Fruit fly (Drosophila melanogaster) whole organism, embryonic: ENCODE data around the gene Sil1.
A peak's percentile ranks its signal among the peaks of the same experiment; 100 is the strongest.

ENCODE experiments used
- Adf1 ChIP-seq: fragments of 200-800 bp; sonication (Bioruptor generic); IDR thresholded peaks from 2 replicates; pipeline ENCODE4 v1.3.6; 2022; ENCODE audit warnings: missing biosample characterization, missing genetic modification characterization
- Bdp1 ChIP-seq: fragments of 200-800 bp; sonication (Bioruptor generic); optimal IDR thresholded peaks from 3 replicates; lab custom pipeline; 2016; ENCODE audit warnings: missing biosample characterization, missing genetic modification characterization
- CG10274 ChIP-seq: fragments of 200-800 bp; sonication (Bioruptor generic); optimal IDR thresholded peaks from 3 replicates; lab custom pipeline; 2017; ENCODE audit warnings: missing biosample characterization, mild to moderate bottlenecking, missing genetic modification characterization
- CG10366 ChIP-seq: fragments of 200-800 bp; sonication (Bioruptor generic); IDR thresholded peaks from 2 replicates; pipeline ENCODE4 v1.3.6; 2022; ENCODE audit warnings: missing biosample characterization, missing genetic modification characterization
- CG11398 ChIP-seq: fragments of 200-800 bp; sonication (Bioruptor generic); optimal IDR thresholded peaks from 2 replicates; lab custom pipeline; 2016; ENCODE audit warnings: missing biosample characterization, missing genetic modification characterization
- CG12104 ChIP-seq: fragments of 200-800 bp; sonication (Bioruptor generic); optimal IDR thresholded peaks from 3 replicates; lab custom pipeline; 2016; ENCODE audit warnings: missing biosample characterization, missing genetic modification characterization
- CG13123 ChIP-seq: fragments of 200-800 bp; sonication (Bioruptor generic); optimal IDR thresholded peaks from 2 replicates; lab custom pipeline; 2016; ENCODE audit warnings: missing biosample characterization, missing genetic modification characterization
- CG13287 ChIP-seq: fragments of 200-800 bp; sonication (Bioruptor generic); IDR thresholded peaks from 2 replicates; pipeline ENCODE4 v1.3.6; 2022; ENCODE audit warnings: missing biosample characterization, missing genetic modification characterization; ENCODE audit not compliant: partially characterized antibody
- CG13624 ChIP-seq: fragments of 200-800 bp; sonication (Bioruptor generic); optimal IDR thresholded peaks from 2 replicates; lab custom pipeline; 2016; ENCODE audit warnings: missing biosample characterization, missing genetic modification characterization
- CG17385 ChIP-seq: fragments of 200-800 bp; sonication (Bioruptor generic); optimal IDR thresholded peaks from 3 replicates; lab custom pipeline; 2018; ENCODE audit warnings: missing biosample characterization, mild to moderate bottlenecking, missing genetic modification characterization
- CG17912 ChIP-seq: fragments of 200-800 bp; sonication (Bioruptor generic); optimal IDR thresholded peaks from 2 replicates; lab custom pipeline; 2018; ENCODE audit warnings: missing biosample characterization, mild to moderate bottlenecking, missing genetic modification characterization
- CG18011 ChIP-seq: fragments of 200-800 bp; sonication (Bioruptor generic); optimal IDR thresholded peaks from 2 replicates; lab custom pipeline; 2017; ENCODE audit warnings: missing biosample characterization, missing genetic modification characterization, mild to moderate bottlenecking, moderate library complexity, missing genotype
- CG18619 ChIP-seq: fragments of 200-800 bp; sonication (Bioruptor generic); optimal IDR thresholded peaks from 3 replicates; lab custom pipeline; 2017; ENCODE audit warnings: missing biosample characterization, mild to moderate bottlenecking, missing genetic modification characterization
- CG2202 ChIP-seq: fragments of 200-800 bp; sonication (Bioruptor generic); optimal IDR thresholded peaks from 2 replicates; lab custom pipeline; 2018; ENCODE audit warnings: missing biosample characterization, mild to moderate bottlenecking, missing genetic modification characterization
- CG30020 ChIP-seq: fragments of 200-800 bp; optimal IDR thresholded peaks from 2 replicates; lab custom pipeline; 2019; ENCODE audit warnings: missing biosample characterization, mild to moderate bottlenecking, missing genetic modification characterization, moderate library complexity
- CG6654 ChIP-seq: fragments of 200-800 bp; sonication (Bioruptor generic); optimal IDR thresholded peaks from 2 replicates; lab custom pipeline; 2017; ENCODE audit warnings: missing biosample characterization, mild to moderate bottlenecking, missing genetic modification characterization
- CG8281 ChIP-seq: fragments of 200-800 bp; sonication (Bioruptor generic); optimal IDR thresholded peaks from 2 replicates; lab custom pipeline; 2018; ENCODE audit warnings: missing biosample characterization, mild to moderate bottlenecking, missing genetic modification characterization, moderate library complexity
- CG8944 ChIP-seq: fragments of 200-800 bp; sonication (Bioruptor generic); optimal IDR thresholded peaks from 3 replicates; lab custom pipeline; 2016; ENCODE audit warnings: missing biosample characterization, missing genetic modification characterization
- CG9797 ChIP-seq: fragments of 200-800 bp; sonication (Bioruptor generic); optimal IDR thresholded peaks from 3 replicates; lab custom pipeline; 2018; ENCODE audit warnings: missing biosample characterization, mild to moderate bottlenecking, missing genetic modification characterization
- CrebB ChIP-seq: fragments of 200-800 bp; sonication (Bioruptor generic); optimal IDR thresholded peaks from 3 replicates; lab custom pipeline; 2018; ENCODE audit warnings: missing biosample characterization, mild to moderate bottlenecking, missing genetic modification characterization
- Dref ChIP-seq: fragments of 200-800 bp; sonication (Bioruptor generic); IDR thresholded peaks from 2 replicates; pipeline ENCODE4 v1.3.6; 2022; ENCODE audit warnings: missing biosample characterization, missing genetic modification characterization
- Elba2 ChIP-seq: fragments of 200-800 bp; sonication (Bioruptor generic); optimal IDR thresholded peaks from 3 replicates; lab custom pipeline; 2016; ENCODE audit warnings: missing biosample characterization, missing genetic modification characterization
- Ets97D ChIP-seq: fragments of 200-800 bp; sonication (Bioruptor generic); optimal IDR thresholded peaks from 3 replicates; lab custom pipeline; 2016; ENCODE audit warnings: missing biosample characterization, missing genetic modification characterization
- H2.0 ChIP-seq: fragments of 200-800 bp; sonication (Bioruptor generic); IDR thresholded peaks from 2 replicates; pipeline ENCODE4 v1.3.6; 2022; ENCODE audit warnings: missing biosample characterization, missing genetic modification characterization
- Hmr ChIP-seq: fragments of 200-800 bp; sonication (Bioruptor generic); optimal IDR thresholded peaks from 3 replicates; lab custom pipeline; 2017; ENCODE audit warnings: mild to moderate bottlenecking, missing biosample characterization, missing genetic modification reagents, missing genetic modification characterization
- Hr78 ChIP-seq, 2 experiments: fragments of 200-800 bp in 1 of 2; fragments of >200 bp in 1 of 2; sonication (Bioruptor generic) in 1 of 2; optimal IDR thresholded peaks; 2 replicates each; lab custom pipeline; 2017 to 2019; ENCODE audit warnings: missing biosample characterization in 2 of 2, missing genetic modification characterization in 2 of 2, mild to moderate bottlenecking in 1 of 2, moderate library complexity in 1 of 2
- MBD-R2 ChIP-seq: fragments of 200-800 bp; sonication (Bioruptor generic); IDR thresholded peaks from 2 replicates; pipeline ENCODE4 v1.3.6; 2022; ENCODE audit warnings: missing biosample characterization, missing genetic modification characterization
- MESR4 ChIP-seq: fragments of 200-800 bp; sonication (Bioruptor generic); optimal IDR thresholded peaks from 2 replicates; lab custom pipeline; 2018; ENCODE audit warnings: missing biosample characterization, mild to moderate bottlenecking, missing genetic modification characterization, moderate library complexity
- Med ChIP-seq: fragments of 200-800 bp; sonication (Bioruptor generic); peaks from one replicate; lab custom pipeline; 2016; ENCODE audit warnings: missing biosample characterization, missing genetic modification characterization, mild to moderate bottlenecking, inconsistent platforms, moderate library complexity
- Pdp1 ChIP-seq, 2 experiments: fragments of 200-800 bp; sonication (Bioruptor generic); optimal IDR thresholded peaks; 3 replicates each; lab custom pipeline; 2016; ENCODE audit warnings: missing biosample characterization in 2 of 2, missing genetic modification characterization in 2 of 2, mild to moderate bottlenecking in 1 of 2, moderate library complexity in 1 of 2
- YL-1 ChIP-seq: fragments of 200-800 bp; sonication (Bioruptor generic); optimal IDR thresholded peaks from 3 replicates; lab custom pipeline; 2017; ENCODE audit warnings: missing biosample characterization, mild to moderate bottlenecking, missing genetic modification characterization
- cad ChIP-seq: fragments of >200 bp; optimal IDR thresholded peaks from 2 replicates; lab custom pipeline; 2017; ENCODE audit warnings: missing biosample characterization, missing genetic modification characterization
- ems ChIP-seq: fragments of 200-800 bp; sonication (Bioruptor generic); optimal IDR thresholded peaks from 3 replicates; lab custom pipeline; 2016; ENCODE audit warnings: missing biosample characterization, missing genetic modification characterization
- exex ChIP-seq: fragments of 200-800 bp; sonication (Bioruptor generic); optimal IDR thresholded peaks from 4 replicates; lab custom pipeline; 2018; ENCODE audit warnings: missing biosample characterization, mild to moderate bottlenecking, missing genetic modification characterization, moderate library complexity
- grn ChIP-seq: fragments of 200-800 bp; sonication (Bioruptor generic); optimal IDR thresholded peaks from 3 replicates; lab custom pipeline; 2017; ENCODE audit warnings: missing biosample characterization, missing genetic modification characterization
- gt ChIP-seq: fragments of 200-800 bp; sonication (Bioruptor generic); IDR thresholded peaks from 2 replicates; pipeline ENCODE4 v1.3.6; 2022; ENCODE audit warnings: missing biosample characterization, missing genetic modification characterization
- hbn ChIP-seq: fragments of 200-800 bp; sonication (Bioruptor generic); IDR thresholded peaks from 2 replicates; pipeline ENCODE4 v1.3.6; 2022; ENCODE audit warnings: missing biosample characterization, missing genetic modification characterization; ENCODE audit not compliant: partially characterized antibody
- hkb ChIP-seq, 2 experiments: fragments of 200-800 bp in 1 of 2; fragments of >200 bp in 1 of 2; sonication (Bioruptor generic) in 1 of 2; IDR thresholded peaks in 1 of 2; optimal IDR thresholded peaks in 1 of 2; 2 replicates each; pipeline versions ENCODE4 v1.3.6 to Lab custom; 2017 to 2022; ENCODE audit warnings: missing biosample characterization in 1 of 2, missing genetic modification characterization in 1 of 2
- lbe ChIP-seq: fragments of 200-800 bp; sonication (Bioruptor generic); optimal IDR thresholded peaks from 2 replicates; lab custom pipeline; 2016; ENCODE audit warnings: missing biosample characterization, mild to moderate bottlenecking, missing genetic modification characterization
- nom ChIP-seq: fragments of 200-800 bp; sonication (Bioruptor generic); optimal IDR thresholded peaks from 2 replicates; lab custom pipeline; 2017; ENCODE audit warnings: missing biosample characterization, missing genetic modification characterization, mild to moderate bottlenecking, moderate library complexity, missing genetic modification reagents
- phol ChIP-seq: fragments of 200-800 bp; sonication (Bioruptor generic); optimal IDR thresholded peaks from 3 replicates; lab custom pipeline; 2018; ENCODE audit warnings: missing biosample characterization, mild to moderate bottlenecking, missing genetic modification characterization, moderate library complexity
- run ChIP-seq: fragments of 200-800 bp; sonication (Bioruptor generic); optimal IDR thresholded peaks from 3 replicates; lab custom pipeline; 2018; ENCODE audit warnings: missing biosample characterization, mild to moderate bottlenecking, missing genetic modification characterization
- sr ChIP-seq: fragments of 200-800 bp; sonication (Bioruptor generic); IDR thresholded peaks from 3 replicates; pipeline ENCODE4 v1.3.6; 2022; ENCODE audit warnings: missing biosample characterization, missing genetic modification characterization
- stc ChIP-seq: fragments of 200-800 bp; sonication (Bioruptor generic); IDR thresholded peaks from 2 replicates; pipeline ENCODE4 v1.3.6; 2022; ENCODE audit warnings: missing biosample characterization, missing genetic modification characterization
- sug ChIP-seq: fragments of 200-800 bp; optimal IDR thresholded peaks from 2 replicates; lab custom pipeline; 2019; ENCODE audit warnings: missing biosample characterization, mild to moderate bottlenecking, missing genetic modification characterization, moderate library complexity
- tgo ChIP-seq: fragments of 200-800 bp; sonication (Bioruptor generic); IDR thresholded peaks from 3 replicates; pipeline ENCODE4 v1.3.6; 2022; ENCODE audit warnings: missing biosample characterization, missing genetic modification characterization
- vnd ChIP-seq: fragments of 200-800 bp; sonication (Bioruptor generic); IDR thresholded peaks from 3 replicates; pipeline ENCODE4 v1.3.6; 2022; ENCODE audit warnings: missing biosample characterization, missing genetic modification characterization; ENCODE audit not compliant: partially characterized antibody

Sil1 gene

dm6 chr3R:25235362-25235761, at the start of gene Sil1 (continued):
- TF ChIP-seq CG13287 (GFP tag; lab: Robert Waterston, UW), result peak; percentile 9; the same call in 1 of the 2 replicates
- TF ChIP-seq MESR4 (GFP tag; lab: Kevin White, UChicago), result peak; percentile 50
- no peak for TF ChIP-seq CG30020 (tag; lab: Kevin White, UChicago)
- TF ChIP-seq CG6654 (GFP tag; lab: Kevin White, UChicago), result no peak
- no peak for TF ChIP-seq CG13624 (GFP tag; lab: Kevin White, UChicago)
- peak; percentile 18 for TF ChIP-seq Ets97D
- no peak for TF ChIP-seq cad (GFP tag; lab: Kevin White, UChicago)
- no peak for TF ChIP-seq sr (GFP tag; lab: Robert Waterston, UW)
- no peak for TF ChIP-seq H2.0 (GFP tag; lab: Robert Waterston, UW)
- no peak for TF ChIP-seq Bdp1 (GFP tag; lab: Kevin White, UChicago)
- TF ChIP-seq CG10274 (GFP tag; lab: Kevin White, UChicago), result no peak
- no peak for TF ChIP-seq lbe (GFP tag; lab: Kevin White, UChicago)
- peak; percentile 27 for TF ChIP-seq Med
- peak; percentile 32; the same call in 1 of the 2 replicates for TF ChIP-seq MBD-R2 (GFP tag; lab: Robert Waterston, UW)
- TF ChIP-seq Elba2 (GFP tag; lab: Kevin White, UChicago), result no peak
- TF ChIP-seq Dref, result peak; percentile 22; the same call in 1 of the 2 replicates
- peak; percentile 75 for TF ChIP-seq CG9797

DNA sequence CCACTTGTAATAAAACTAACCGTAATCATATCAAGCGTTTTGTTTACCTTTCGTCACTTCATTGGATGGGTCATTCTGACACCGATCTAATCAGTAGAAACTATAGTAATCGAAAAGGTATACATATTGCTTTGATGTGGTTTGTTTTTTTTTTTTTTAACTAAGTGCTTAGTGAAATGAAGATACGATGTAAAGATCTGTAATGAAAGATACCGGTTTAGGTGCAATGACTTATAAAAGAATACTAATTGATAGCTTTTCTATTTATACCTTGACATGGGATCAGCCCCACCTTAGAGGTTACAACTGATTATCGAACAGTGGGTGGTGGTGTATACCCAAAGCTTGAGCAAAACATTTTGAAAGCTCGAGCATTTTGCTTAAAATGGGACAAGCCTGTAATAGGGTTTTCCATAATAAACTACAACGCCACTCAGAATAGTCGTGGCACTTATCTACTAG, 47.9 kb upstream of the Sil1 start, which contains the start of gene CG31300:
CG31300 (plus strand) TSS at position 412 of the 462 bp plus-strand sequence.
- no peak for TF ChIP-seq CG11398 (GFP tag; lab: Kevin White, UChicago)
- TF ChIP-seq sug (tag; lab: Kevin White, UChicago), result peak; percentile 18
- TF ChIP-seq sr (GFP tag; lab: Robert Waterston, UW), result no peak
- TF ChIP-seq hbn (GFP tag; lab: Robert Waterston, UW), result no peak
- TF ChIP-seq YL-1, result no peak
- no peak for TF ChIP-seq CG8944
- peak in 1 of 2 experiments; percentile 59 for TF ChIP-seq Pdp1 (GFP tag; optimal IDR thresholded peaks at IDR 0.05; lab: Kevin White, UChicago)
- no peak for TF ChIP-seq stc (GFP tag; lab: Robert Waterston, UW)
- peak; percentile 37 for TF ChIP-seq exex (tag; lab: Kevin White, UChicago)
- no peak for TF ChIP-seq phol
- TF ChIP-seq run (tag; lab: Kevin White, UChicago), result peak; percentile 69
- TF ChIP-seq CG17912 (GFP tag; lab: Kevin White, UChicago), result no peak
- TF ChIP-seq Hr78 (GFP tag; optimal IDR thresholded peaks at IDR 0.05; lab: Kevin White, UChicago), result peak in 1 of 2 experiments; percentile 57
- peak; percentile 68 for TF ChIP-seq grn
- no peak for TF ChIP-seq nom (GFP tag; lab: Kevin White, UChicago)
- TF ChIP-seq CG18011 (GFP tag; lab: Kevin White, UChicago), result no peak

- TF ChIP-seq Adf1 (GFP tag; lab: Robert Waterston, UW) (no peak), exex (tag; lab: Kevin White, UChicago) (peak; percentile 15), CG10366 (no peak), CG18619 (GFP tag; lab: Kevin White, UChicago) (peak; percentile 46), Hmr (peak; percentile 73), CG2202 (tag; lab: Kevin White, UChicago) (no peak), CG13123 (GFP tag; lab: Kevin White, UChicago) (no peak), hkb (optimal IDR thresholded peaks at IDR 0.05; lab: Kevin White, UChicago) (no peak), hkb (GFP tag; IDR thresholded peaks at IDR 0.05; lab: Robert Waterston, UW) (peak; percentile 27; the same call in 1 of the 2 replicates), ems (GFP tag; lab: Kevin White, UChicago) (no peak), sug (tag; lab: Kevin White, UChicago) (peak; percentile 48), YL-1 (peak; percentile 6), tgo (GFP tag; lab: Robert Waterston, UW) (no peak), gt (no peak), CG12104 (GFP tag; lab: Kevin White, UChicago) (peak; percentile 38), CG8281 (peak; percentile 19), vnd (GFP tag; lab: Robert Waterston, UW) (no peak), CG17385 (GFP tag; lab: Kevin White, UChicago) (peak; percentile 44), CrebB (peak; percentile 66)
Measured at dm6 chr3R:25281165-25281564, 45.8 kb upstream of the Sil1 start, which contains the start of gene CG11892. TSS of gene CG11892 (plus strand) at chr3R:25281548.
